Fruit fly (Drosophila melanogaster) whole organism, embryonic: ENCODE results near the gene CG43163.

ENCODE experiments used
- Atf3 ChIP-seq: fragments of 200-800 bp; sonication (Bioruptor generic); optimal IDR thresholded peaks from 3 replicates; lab custom pipeline; 2016; ENCODE audit warnings: missing biosample characterization, missing genetic modification characterization
- Atf6 ChIP-seq: fragments of 200-800 bp; sonication (Bioruptor generic); IDR thresholded peaks from 2 replicates; pipeline ENCODE4 v1.3.6; 2022; ENCODE audit warnings: missing biosample characterization, missing genetic modification characterization
- BtbVII ChIP-seq: fragments of 200-800 bp; sonication (Bioruptor generic); optimal IDR thresholded peaks from 3 replicates; lab custom pipeline; 2017; ENCODE audit warnings: missing biosample characterization, mild to moderate bottlenecking, missing genetic modification characterization
- CG10147 ChIP-seq: fragments of 200-800 bp; sonication (Bioruptor generic); optimal IDR thresholded peaks from 2 replicates; lab custom pipeline; 2019; ENCODE audit warnings: missing biosample characterization, mild to moderate bottlenecking, missing genetic modification characterization, moderate library complexity
- CG10267 ChIP-seq: fragments of 200-800 bp; sonication (Bioruptor generic); optimal IDR thresholded peaks from 2 replicates; lab custom pipeline; 2018; ENCODE audit warnings: missing biosample characterization, mild to moderate bottlenecking, missing genetic modification characterization, moderate library complexity
- CG11398 ChIP-seq: fragments of 200-800 bp; sonication (Bioruptor generic); optimal IDR thresholded peaks from 2 replicates; lab custom pipeline; 2016; ENCODE audit warnings: missing biosample characterization, missing genetic modification characterization
- CG13775 ChIP-seq: fragments of 200-800 bp; sonication (Bioruptor generic); optimal IDR thresholded peaks from 3 replicates; lab custom pipeline; 2017; ENCODE audit warnings: missing biosample characterization, mild to moderate bottlenecking, missing genetic modification characterization
- CG1529 ChIP-seq: fragments of 200-800 bp; sonication (Bioruptor generic); optimal IDR thresholded peaks from 3 replicates; lab custom pipeline; 2018; ENCODE audit warnings: missing biosample characterization, missing genetic modification characterization
- CG1602 ChIP-seq: fragments of 200-800 bp; sonication (Bioruptor generic); optimal IDR thresholded peaks from 3 replicates; lab custom pipeline; 2016; ENCODE audit warnings: missing biosample characterization, missing genetic modification characterization
- CG18599 ChIP-seq: fragments of 200-800 bp; sonication (Bioruptor generic); optimal IDR thresholded peaks from 3 replicates; lab custom pipeline; 2017; ENCODE audit warnings: missing biosample characterization, missing genetic modification characterization, mild to moderate bottlenecking, moderate library complexity, missing genetic modification reagents
- CG2712 ChIP-seq: fragments of 200-800 bp; optimal IDR thresholded peaks from 3 replicates; lab custom pipeline; 2019; ENCODE audit warnings: missing biosample characterization, mild to moderate bottlenecking, missing genetic modification characterization, moderate library complexity
- CG30403 ChIP-seq: fragments of 200-800 bp; sonication (Bioruptor generic); optimal IDR thresholded peaks from 3 replicates; lab custom pipeline; 2016; ENCODE audit warnings: missing biosample characterization, missing genetic modification characterization
- CG3281 ChIP-seq: fragments of 200-800 bp; sonication (Bioruptor generic); optimal IDR thresholded peaks from 3 replicates; lab custom pipeline; 2017; ENCODE audit warnings: missing biosample characterization, mild to moderate bottlenecking, missing genetic modification characterization
- CG4707 ChIP-seq: fragments of 200-800 bp; sonication (Bioruptor generic); optimal IDR thresholded peaks from 2 replicates; lab custom pipeline; 2018; ENCODE audit warnings: missing biosample characterization, mild to moderate bottlenecking, missing genetic modification characterization, moderate library complexity
- CG4820 ChIP-seq: fragments of 200-800 bp; sonication (Bioruptor generic); optimal IDR thresholded peaks from 3 replicates; lab custom pipeline; 2016; ENCODE audit warnings: missing biosample characterization, missing genetic modification characterization
- CG6854 ChIP-seq: fragments of 200-800 bp; sonication (Bioruptor generic); optimal IDR thresholded peaks from 3 replicates; lab custom pipeline; 2017; ENCODE audit warnings: missing biosample characterization, mild to moderate bottlenecking, missing genetic modification characterization
- CG7372 ChIP-seq: fragments of 200-800 bp; sonication (Bioruptor generic); IDR thresholded peaks from 2 replicates; pipeline ENCODE4 v1.3.6; 2022; ENCODE audit warnings: missing biosample characterization, missing genetic modification characterization
- CG7928 ChIP-seq: fragments of 200-800 bp; sonication (Bioruptor generic); optimal IDR thresholded peaks from 2 replicates; lab custom pipeline; 2017; ENCODE audit warnings: missing biosample characterization, mild to moderate bottlenecking, missing genetic modification characterization
- CG9797 ChIP-seq: fragments of 200-800 bp; sonication (Bioruptor generic); optimal IDR thresholded peaks from 3 replicates; lab custom pipeline; 2018; ENCODE audit warnings: missing biosample characterization, mild to moderate bottlenecking, missing genetic modification characterization
- CTCF ChIP-seq: fragments of 200-800 bp; sonication (Bioruptor generic); optimal IDR thresholded peaks from 2 replicates; lab custom pipeline; 2017; ENCODE audit warnings: missing biosample characterization, mild to moderate bottlenecking, missing genetic modification characterization, moderate library complexity
- D19A ChIP-seq: fragments of 200-800 bp; optimal IDR thresholded peaks from 3 replicates; lab custom pipeline; 2019; ENCODE audit warnings: missing biosample characterization, mild to moderate bottlenecking, missing genetic modification characterization, moderate library complexity
- Dbx ChIP-seq: fragments of 200-800 bp; sonication (Bioruptor generic); IDR thresholded peaks from 3 replicates; pipeline ENCODE4 v1.3.6; 2022; ENCODE audit warnings: missing biosample characterization, missing genetic modification characterization
- Fer2 ChIP-seq: fragments of 200-800 bp; sonication (Bioruptor generic); optimal IDR thresholded peaks from 2 replicates; lab custom pipeline; 2018; ENCODE audit warnings: missing biosample characterization, mild to moderate bottlenecking, missing genetic modification characterization, moderate library complexity
- H2.0 ChIP-seq: fragments of 200-800 bp; sonication (Bioruptor generic); IDR thresholded peaks from 2 replicates; pipeline ENCODE4 v1.3.6; 2022; ENCODE audit warnings: missing biosample characterization, missing genetic modification characterization
- HLHmδ ChIP-seq: fragments of 200-800 bp; sonication (Bioruptor generic); optimal IDR thresholded peaks from 2 replicates; lab custom pipeline; 2018; ENCODE audit warnings: missing biosample characterization, mild to moderate bottlenecking, missing genetic modification characterization, moderate library complexity
- Mad ChIP-seq: fragments of 200-800 bp; sonication (Bioruptor generic); optimal IDR thresholded peaks from 2 replicates; lab custom pipeline; 2016; ENCODE audit warnings: missing biosample characterization, missing genetic modification characterization
- Med ChIP-seq: fragments of 200-800 bp; sonication (Bioruptor generic); peaks from one replicate; lab custom pipeline; 2016; ENCODE audit warnings: missing biosample characterization, missing genetic modification characterization, mild to moderate bottlenecking, inconsistent platforms, moderate library complexity
- NFAT ChIP-seq: fragments of 200-800 bp; sonication (Bioruptor generic); IDR thresholded peaks from 2 replicates; pipeline ENCODE4 v1.3.6; 2022; ENCODE audit warnings: missing biosample characterization, missing genetic modification characterization
- Nf-YC ChIP-seq: fragments of 200-800 bp; optimal IDR thresholded peaks from 3 replicates; lab custom pipeline; 2019; ENCODE audit warnings: missing biosample characterization, mild to moderate bottlenecking, missing genetic modification characterization, moderate library complexity
- NfI ChIP-seq: fragments of 200-800 bp; sonication (Bioruptor generic); optimal IDR thresholded peaks from 3 replicates; lab custom pipeline; 2018; ENCODE audit warnings: missing biosample characterization, mild to moderate bottlenecking, missing genetic modification characterization, moderate library complexity
- Oaz ChIP-seq: fragments of 200-800 bp; sonication (Bioruptor generic); IDR thresholded peaks from 2 replicates; pipeline ENCODE4 v1.3.6; 2022; ENCODE audit warnings: missing biosample characterization, missing genetic modification characterization
- Oli ChIP-seq: fragments of 200-800 bp; sonication (Bioruptor generic); optimal IDR thresholded peaks from 2 replicates; lab custom pipeline; 2018; ENCODE audit warnings: missing biosample characterization, mild to moderate bottlenecking, missing genetic modification characterization, moderate library complexity
- Opbp ChIP-seq: fragments of 200-800 bp; sonication (Bioruptor generic); IDR thresholded peaks from 3 replicates; pipeline ENCODE4 v1.3.6; 2022; ENCODE audit warnings: missing biosample characterization, missing genetic modification characterization; ENCODE audit not compliant: partially characterized antibody
- Optix ChIP-seq: fragments of 200-800 bp; sonication (Bioruptor generic); IDR thresholded peaks from 3 replicates; pipeline ENCODE4 v1.3.6; 2022; ENCODE audit warnings: missing biosample characterization, missing genetic modification characterization
- Rfx ChIP-seq: fragments of 200-800 bp; sonication (Bioruptor generic); IDR thresholded peaks from 2 replicates; pipeline ENCODE4 v1.3.6; 2022; ENCODE audit warnings: missing biosample characterization, missing genetic modification characterization
- Taf1 ChIP-seq: fragments of 200-800 bp; sonication (Bioruptor generic); IDR thresholded peaks from 2 replicates; pipeline ENCODE4 v1.3.6; 2022; ENCODE audit warnings: missing biosample characterization, missing genetic modification characterization
- chif ChIP-seq, 2 experiments: fragments of 200-800 bp; sonication (Bioruptor generic); optimal IDR thresholded peaks; 3 replicates each; lab custom pipeline; 2016; ENCODE audit warnings: missing biosample characterization in 2 of 2, missing genetic modification characterization in 2 of 2
- croc ChIP-seq: fragments of 200-800 bp; sonication (Bioruptor generic); conservative IDR thresholded peaks from 3 replicates; pipeline ENCODE4 v1.3.6; 2022; ENCODE audit warnings: missing biosample characterization, missing genetic modification characterization
- emc ChIP-seq: fragments of 200-800 bp; sonication (Bioruptor generic); optimal IDR thresholded peaks from 2 replicates; lab custom pipeline; 2016; ENCODE audit warnings: missing biosample characterization, missing genetic modification characterization
- fd3F ChIP-seq: fragments of 200-800 bp; sonication (Bioruptor generic); optimal IDR thresholded peaks from 2 replicates; lab custom pipeline; 2018; ENCODE audit warnings: missing biosample characterization, mild to moderate bottlenecking, missing genetic modification characterization, moderate library complexity
- ham ChIP-seq: fragments of 200-800 bp; sonication (Bioruptor generic); IDR thresholded peaks from 2 replicates; pipeline ENCODE4 v1.3.6; 2022; ENCODE audit warnings: missing biosample characterization, missing genetic modification characterization
- maf-S ChIP-seq: fragments of 200-800 bp; sonication (Bioruptor generic); optimal IDR thresholded peaks from 2 replicates; lab custom pipeline; 2016; ENCODE audit warnings: missing biosample characterization, missing genetic modification characterization
- mirr ChIP-seq: fragments of 200-800 bp; sonication (Bioruptor generic); optimal IDR thresholded peaks from 3 replicates; lab custom pipeline; 2018; ENCODE audit warnings: missing biosample characterization, mild to moderate bottlenecking, missing genetic modification characterization
- pan ChIP-seq, 4 experiments: fragments of >200 bp in 3 of 4; fragments of 200-800 bp in 1 of 4; sonication (Bioruptor generic) in 1 of 4; optimal IDR thresholded peaks in 3 of 4; IDR thresholded peaks in 1 of 4; 2 replicates each; pipeline versions ENCODE4 v1.3.6 to Lab custom; 2017 to 2022; ENCODE audit warnings: missing biosample characterization in 2 of 4, missing genetic modification characterization in 2 of 4, mixed read lengths in 1 of 4
- repo ChIP-seq: fragments of 200-800 bp; sonication (Bioruptor generic); optimal IDR thresholded peaks from 2 replicates; lab custom pipeline; 2016; ENCODE audit warnings: missing biosample characterization, missing genetic modification characterization
- sc ChIP-seq, 3 experiments: fragments of >200 bp in 2 of 3; fragments of 200-800 bp in 1 of 3; sonication (Bioruptor generic) in 1 of 3; optimal IDR thresholded peaks; 2 replicates in 2 of 3; 3 replicates in 1 of 3; lab custom pipeline; 2017; ENCODE audit warnings: mild to moderate bottlenecking in 1 of 3, missing biosample characterization in 1 of 3, missing genetic modification characterization in 1 of 3, missing genetic modification reagents in 1 of 3
- stc ChIP-seq: fragments of 200-800 bp; sonication (Bioruptor generic); IDR thresholded peaks from 2 replicates; pipeline ENCODE4 v1.3.6; 2022; ENCODE audit warnings: missing biosample characterization, missing genetic modification characterization
- sug ChIP-seq: fragments of 200-800 bp; optimal IDR thresholded peaks from 2 replicates; lab custom pipeline; 2019; ENCODE audit warnings: missing biosample characterization, mild to moderate bottlenecking, missing genetic modification characterization, moderate library complexity
- unc-4 ChIP-seq: fragments of 200-800 bp; sonication (Bioruptor generic); IDR thresholded peaks from 2 replicates; pipeline ENCODE4 v1.3.6; 2022; ENCODE audit warnings: missing biosample characterization, missing genetic modification characterization; ENCODE audit not compliant: partially characterized antibody

CG43163 gene

dm6 chr3L:8446050-8446781, 60.7 kb downstream of the CG43163 start (continued):
- peak; percentile 20 for TF ChIP-seq CG10267
- peak; percentile 3 for TF ChIP-seq CG4820 (GFP tag; lab: Kevin White, UChicago)
- no peak for TF ChIP-seq Optix
- TF ChIP-seq Atf6 (GFP tag; lab: Robert Waterston, UW): peak; percentile 65
- peak; percentile 70 for TF ChIP-seq CG18599
- TF ChIP-seq Opbp (GFP tag; lab: Robert Waterston, UW): no peak
- TF ChIP-seq repo (GFP tag; lab: Kevin White, UChicago): no peak
- TF ChIP-seq pan (optimal IDR thresholded peaks at IDR 0.05; lab: Kevin White, UChicago): no peak
- TF ChIP-seq pan (GFP tag; optimal IDR thresholded peaks at IDR 0.05 in 1 of 2, IDR thresholded peaks at IDR 0.05 in 1 of 2): peak in 1 of 2 experiments; percentile 50
- TF ChIP-seq Atf3 (GFP tag; lab: Kevin White, UChicago): no peak
- TF ChIP-seq Taf1 (GFP tag; lab: Robert Waterston, UW): no peak
- peak; percentile 44; the same call in 1 of the 3 replicates for TF ChIP-seq Dbx (GFP tag; lab: Robert Waterston, UW)
- TF ChIP-seq sug (tag; lab: Kevin White, UChicago): peak; percentile 39
- no peak for TF ChIP-seq CG1529 (GFP tag; lab: Kevin White, UChicago)
- TF ChIP-seq Mad (GFP tag; lab: Kevin White, UChicago): peak; percentile 17
- TF ChIP-seq Oli (tag; lab: Kevin White, UChicago): peak; percentile 49
- peak; percentile 13 for TF ChIP-seq CG13775 (GFP tag; lab: Kevin White, UChicago)
- peak; percentile 58 for TF ChIP-seq mirr (GFP tag; lab: Kevin White, UChicago)
- no peak for TF ChIP-seq CG4707 (GFP tag; lab: Kevin White, UChicago)
- TF ChIP-seq CG3281: peak; percentile 69
- no peak; the same call in 1 of the 2 replicates for TF ChIP-seq stc (GFP tag; lab: Robert Waterston, UW)
- TF ChIP-seq BtbVII (GFP tag; lab: Kevin White, UChicago): peak; percentile 31
- peak; percentile 95 for TF ChIP-seq Med (GFP tag; lab: Kevin White, UChicago)
- peak; percentile 65 for TF ChIP-seq NFAT (GFP tag; lab: Robert Waterston, UW)
- no peak for TF ChIP-seq chif (GFP tag; optimal IDR thresholded peaks at IDR 0.05; lab: Kevin White, UChicago)
- peak; percentile 69 for TF ChIP-seq CG10147 (GFP tag; lab: Kevin White, UChicago)
- no peak for TF ChIP-seq croc
- TF ChIP-seq ham (GFP tag; lab: Robert Waterston, UW): no peak
- no peak for TF ChIP-seq Oaz (GFP tag; lab: Robert Waterston, UW)
- no peak for TF ChIP-seq CG9797 (GFP tag; lab: Kevin White, UChicago)
- TF ChIP-seq CG2712: peak; percentile 0
- TF ChIP-seq fd3F (GFP tag; lab: Kevin White, UChicago): peak; percentile 31
- peak; percentile 37 for TF ChIP-seq CG7928 (GFP tag; lab: Kevin White, UChicago)
- TF ChIP-seq sc (optimal IDR thresholded peaks at IDR 0.05; lab: Kevin White, UChicago): no peak
- TF ChIP-seq sc (GFP tag; optimal IDR thresholded peaks at IDR 0.05; lab: Kevin White, UChicago): no peak
- no peak for TF ChIP-seq unc-4 (GFP tag; lab: Robert Waterston, UW)
- TF ChIP-seq HLHmδ (GFP tag; lab: Kevin White, UChicago): no peak
- TF ChIP-seq H2.0 (GFP tag; lab: Robert Waterston, UW): peak; percentile 47; the same call in 1 of the 2 replicates
- peak; percentile 6 for TF ChIP-seq Fer2
- no peak for TF ChIP-seq CG1602 (GFP tag; lab: Kevin White, UChicago)
- TF ChIP-seq Nf-YC (tag; lab: Kevin White, UChicago): peak; percentile 51
- TF ChIP-seq CG6854: peak; percentile 24
- TF ChIP-seq CG30403: peak; percentile 62
- TF ChIP-seq CG11398 (GFP tag; lab: Kevin White, UChicago): peak; percentile 33
- no peak; the same call in 1 of the 2 replicates for TF ChIP-seq CG7372 (GFP tag; lab: Robert Waterston, UW)
- peak; percentile 65 for TF ChIP-seq NfI (GFP tag; lab: Kevin White, UChicago)
- TF ChIP-seq CTCF (GFP tag; lab: Kevin White, UChicago): no peak
- no peak for TF ChIP-seq emc (GFP tag; lab: Kevin White, UChicago)
- peak; percentile 80 for TF ChIP-seq Rfx
- peak; percentile 34 for TF ChIP-seq D19A (tag; lab: Kevin White, UChicago)
- TF ChIP-seq maf-S (GFP tag; lab: Kevin White, UChicago): peak; percentile 20
